Fruit fly (Drosophila melanogaster) whole organism, wandering third instar larva: Measurements from ENCODE around the gene Six4.

Experiments used
- Myc ChIP-seq: fragments of >200 bp; optimal IDR thresholded peaks from 2 replicates; lab custom pipeline; 2017
- OdsH ChIP-seq: fragments of 200-800 bp; sonication (Bioruptor generic); optimal IDR thresholded peaks from 2 replicates; lab custom pipeline; 2016; ENCODE audit warnings: missing biosample characterization, mild to moderate bottlenecking, missing genetic modification characterization
- br ChIP-seq: fragments of 200-800 bp; sonication (Bioruptor generic); optimal IDR thresholded peaks from 2 replicates; lab custom pipeline; 2016; ENCODE audit warnings: missing biosample characterization, missing genetic modification characterization

- TF ChIP-seq Myc (no peak), br (no peak), OdsH (no peak)
These were observed 45.2 kb downstream of the Six4 start for dm6 chr3L:20747299-20747925.
